Worm (Caenorhabditis elegans) whole organism, L4/young adult: ENCODE measurements around the gene Y102E9.5.

Source experiments
- W03F9.2 ChIP-seq: fragments of 150-350 bp; optimal IDR thresholded peaks from 2 replicates; lab custom pipeline; 2014; ENCODE audit warnings: missing biosample characterization, missing genetic modification characterization
- dao-5 ChIP-seq: sonication (generic microtip); optimal IDR thresholded peaks from 2 replicates; lab custom pipeline; 2016; ENCODE audit warnings: missing genotype, missing genetic modification characterization, moderate library complexity, missing compliant biosample characterization
- him-1 ChIP-seq: sonication (generic microtip); optimal IDR thresholded peaks from 2 replicates; lab custom pipeline; 2016; ENCODE audit warnings: missing genotype, missing genetic modification reagents, missing genetic modification characterization, missing compliant biosample characterization

DNA sequence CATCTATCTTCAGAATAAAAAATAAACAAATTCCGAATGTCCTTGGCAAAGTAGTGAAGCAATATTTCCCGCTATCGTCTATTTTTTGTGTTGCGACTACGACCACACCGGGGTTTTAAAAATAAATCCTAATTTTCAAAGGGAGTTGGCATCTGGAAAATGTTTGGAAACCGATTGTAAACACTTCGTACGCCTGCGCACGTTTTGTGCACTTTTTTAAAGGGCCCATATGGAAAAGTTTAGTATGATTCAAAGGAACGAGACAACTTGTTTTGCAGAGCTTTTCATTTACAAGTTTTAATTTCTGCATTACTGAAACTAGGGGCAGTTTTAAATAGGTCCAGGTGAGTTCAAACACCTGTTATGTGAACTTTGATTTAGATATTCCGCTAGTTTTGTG lies 10.0 kb upstream of the Y102E9.5 start:
- no peak for TF ChIP-seq dao-5 (tag; lab: Kevin White, UChicago)
- no peak for TF ChIP-seq him-1 (tag; lab: Kevin White, UChicago)
- TF ChIP-seq W03F9.2 (tag; lab: Kevin White, UChicago) = no peak
